Worm (Caenorhabditis elegans) whole organism, L4 larva: Measurements from ENCODE around the gene D2023.1.
A peak's percentile ranks its signal among the peaks of the same experiment; 100 is the strongest.

Source experiments
- F26F4.8 ChIP-seq: fragments of 200-800 bp; sonication (Bioruptor generic); conservative IDR thresholded peaks from 2 replicates; pipeline ENCODE4 v1.3.6; 2022; ENCODE audit warnings: missing genetic modification characterization, missing compliant biosample characterization
- F49E8.2 ChIP-seq: sonication (generic microtip); optimal IDR thresholded peaks from 2 replicates; lab custom pipeline; 2016; ENCODE audit warnings: missing compliant biosample characterization, mild to moderate bottlenecking, missing genetic modification characterization, borderline replicate concordance
- ZK337.2 ChIP-seq: fragments of 200-800 bp; sonication (Bioruptor generic); IDR thresholded peaks from 2 replicates; pipeline ENCODE4 v1.3.6; 2022; ENCODE audit warnings: missing genetic modification reagents, missing genetic modification characterization, missing compliant biosample characterization
- aha-1 ChIP-seq: fragments of 150-350 bp; peaks from one replicate; lab custom pipeline; 2014; ENCODE audit warnings: missing biosample characterization, missing genetic modification characterization
- arid-1 ChIP-seq: fragments of 200-800 bp; sonication (Bioruptor generic); conservative IDR thresholded peaks from 2 replicates; pipeline ENCODE4 v1.3.6; 2022; ENCODE audit warnings: missing genetic modification reagents, missing genetic modification characterization, missing compliant biosample characterization
- ceh-20 ChIP-seq: fragments of 200-800 bp; sonication (Bioruptor generic); IDR thresholded peaks from 2 replicates; pipeline ENCODE4 v1.3.6; 2022; ENCODE audit warnings: missing genetic modification reagents, missing genetic modification characterization, missing compliant biosample characterization
- ceh-62 ChIP-seq: sonication (generic microtip); optimal IDR thresholded peaks from 2 replicates; lab custom pipeline; 2017; ENCODE audit warnings: missing biosample characterization, missing genetic modification characterization
- ceh-82 ChIP-seq: sonication (generic microtip); optimal IDR thresholded peaks from 2 replicates; lab custom pipeline; 2017; ENCODE audit warnings: missing biosample characterization, missing genetic modification characterization
- daf-16 ChIP-seq, 3 experiments: sonication (generic microtip); optimal IDR thresholded peaks; 2 replicates each; lab custom pipeline; 2016 to 2017; ENCODE audit warnings: missing genetic modification characterization in 3 of 3, missing genetic modification reagents in 3 of 3, mild to moderate bottlenecking in 2 of 3, missing compliant biosample characterization in 2 of 3, missing biosample characterization in 1 of 3, moderate library complexity in 1 of 3
- dmd-6 ChIP-seq: fragments of 200-800 bp; sonication (Bioruptor generic); IDR thresholded peaks from 2 replicates; pipeline ENCODE4 v1.3.6; 2022; ENCODE audit warnings: missing genetic modification reagents, missing genetic modification characterization, missing compliant biosample characterization
- dmd-9 ChIP-seq: fragments of 200-800 bp; sonication (Bioruptor generic); IDR thresholded peaks from 2 replicates; pipeline ENCODE4 v1.3.6; 2022; ENCODE audit warnings: missing genetic modification reagents, missing genetic modification characterization, missing compliant biosample characterization
- dve-1 ChIP-seq: sonication (generic microtip); optimal IDR thresholded peaks from 2 replicates; lab custom pipeline; 2017; ENCODE audit warnings: antibody characterized with exemption, mild to moderate bottlenecking, missing genetic modification characterization, missing compliant biosample characterization; ENCODE audit not compliant: insufficient read depth
- fkh-10 ChIP-seq: fragments of 150-350 bp; optimal IDR thresholded peaks from 2 replicates; lab custom pipeline; 2014; ENCODE audit warnings: missing biosample characterization, missing genetic modification reagents, missing genetic modification characterization
- fos-1 ChIP-seq: fragments of 150-350 bp; optimal IDR thresholded peaks from 2 replicates; lab custom pipeline; 2014; ENCODE audit warnings: missing biosample characterization, missing genetic modification characterization
- hif-1 ChIP-seq, 2 experiments: sonication (generic microtip); optimal IDR thresholded peaks; 2 replicates each; lab custom pipeline; 2016 to 2017; ENCODE audit warnings: missing compliant biosample characterization in 2 of 2, missing genetic modification characterization in 2 of 2, missing genetic modification reagents in 2 of 2, missing genotype in 2 of 2, mild to moderate bottlenecking in 1 of 2
- hlh-11 ChIP-seq: fragments of 200-800 bp; sonication (Bioruptor generic); optimal IDR thresholded peaks from 2 replicates; lab custom pipeline; 2018; ENCODE audit warnings: mild to moderate bottlenecking, missing genetic modification characterization, missing compliant biosample characterization
- hlh-30 ChIP-seq: sonication (generic microtip); optimal IDR thresholded peaks from 2 replicates; lab custom pipeline; 2017; ENCODE audit warnings: antibody characterized with exemption, mild to moderate bottlenecking, missing genetic modification characterization, missing compliant biosample characterization; ENCODE audit not compliant: insufficient read depth
- hmg-1.1 ChIP-seq: fragments of 200-800 bp; sonication (Bioruptor generic); IDR thresholded peaks from 2 replicates; pipeline ENCODE4 v1.3.6; 2022; ENCODE audit warnings: missing genetic modification reagents, missing genetic modification characterization, missing compliant biosample characterization
- lin-15B ChIP-seq: fragments of 150-350 bp; sonication (generic microtip); optimal IDR thresholded peaks from 3 replicates; lab custom pipeline; 2014; ENCODE audit warnings: missing biosample characterization, missing genetic modification characterization
- lsy-2 ChIP-seq, 2 experiments: fragments of 150-350 bp in 1 of 2; sonication (generic microtip) in 1 of 2; optimal IDR thresholded peaks; 2 replicates each; lab custom pipeline; 2014 to 2017; ENCODE audit warnings: missing biosample characterization in 2 of 2, missing genetic modification characterization in 2 of 2
- madf-5 ChIP-seq, 2 experiments: fragments of 200-800 bp; sonication (Bioruptor generic); IDR thresholded peaks; 2 replicates each; pipeline ENCODE4 v1.3.6; 2022; ENCODE audit warnings: missing compliant biosample characterization in 2 of 2, missing genetic modification characterization in 2 of 2
- mdl-1 ChIP-seq, 2 experiments: fragments of 150-350 bp in 1 of 2; sonication (generic microtip) in 1 of 2; optimal IDR thresholded peaks; 2 replicates each; lab custom pipeline; 2014 to 2017; ENCODE audit warnings: missing biosample characterization in 2 of 2, missing genetic modification characterization in 2 of 2
- mdt-29 ChIP-seq: fragments of 200-800 bp; sonication (Bioruptor generic); IDR thresholded peaks from 2 replicates; pipeline ENCODE4 v1.3.6; 2022; ENCODE audit warnings: missing genetic modification reagents, missing genetic modification characterization, missing compliant biosample characterization
- mep-1 ChIP-seq: fragments of 150-350 bp; sonication (generic microtip); optimal IDR thresholded peaks from 3 replicates; lab custom pipeline; 2014; ENCODE audit warnings: missing biosample characterization, missing genetic modification characterization
- mes-2 ChIP-seq: sonication (generic microtip); optimal IDR thresholded peaks from 2 replicates; lab custom pipeline; 2016; ENCODE audit warnings: missing genotype, mild to moderate bottlenecking, missing genetic modification characterization, missing compliant biosample characterization; ENCODE audit not compliant: poor library complexity, severe bottlenecking
- mxl-3 ChIP-seq: fragments of 200-800 bp; sonication (Bioruptor generic); optimal IDR thresholded peaks from 2 replicates; lab custom pipeline; 2018; ENCODE audit warnings: mild to moderate bottlenecking, missing genetic modification characterization, missing compliant biosample characterization
- nhr-102 ChIP-seq: sonication (generic microtip); optimal IDR thresholded peaks from 2 replicates; lab custom pipeline; 2016; ENCODE audit warnings: mild to moderate bottlenecking, missing genetic modification characterization, moderate library complexity, missing compliant biosample characterization
- nhr-11 ChIP-seq: fragments of 150-350 bp; optimal IDR thresholded peaks from 2 replicates; lab custom pipeline; 2014; ENCODE audit warnings: missing biosample characterization, missing genetic modification characterization
- nhr-28 ChIP-seq: fragments of 150-350 bp; optimal IDR thresholded peaks from 2 replicates; lab custom pipeline; 2014; ENCODE audit warnings: missing biosample characterization, missing genetic modification characterization
- nhr-77 ChIP-seq: fragments of 150-350 bp; optimal IDR thresholded peaks from 2 replicates; lab custom pipeline; 2014; ENCODE audit warnings: missing biosample characterization, missing genetic modification characterization
- pqm-1 ChIP-seq: sonication (generic microtip); optimal IDR thresholded peaks from 2 replicates; lab custom pipeline; 2017; ENCODE audit warnings: missing biosample characterization, missing genetic modification characterization
- snpc-1.2 ChIP-seq: fragments of 200-800 bp; sonication (Bioruptor generic); IDR thresholded peaks from 2 replicates; pipeline ENCODE4 v1.3.6; 2022; ENCODE audit warnings: missing genetic modification reagents, missing genetic modification characterization, missing compliant biosample characterization
- spr-3 ChIP-seq: fragments of 200-800 bp; sonication (Bioruptor generic); optimal IDR thresholded peaks from 2 replicates; lab custom pipeline; 2018; ENCODE audit warnings: mild to moderate bottlenecking, missing genetic modification characterization, missing compliant biosample characterization
- tra-1 ChIP-seq: fragments of 200-800 bp; sonication (Bioruptor generic); IDR thresholded peaks from 2 replicates; pipeline ENCODE4 v1.3.6; 2022; ENCODE audit warnings: missing genetic modification reagents, missing genetic modification characterization, missing compliant biosample characterization
- unc-130 ChIP-seq: sonication (generic microtip); optimal IDR thresholded peaks from 2 replicates; lab custom pipeline; 2016; ENCODE audit warnings: missing genetic modification reagents, missing genetic modification characterization, missing compliant biosample characterization
- unc-62 ChIP-seq, 3 experiments: fragments of 150-350 bp in 1 of 3; sonication (generic microtip); optimal IDR thresholded peaks in 2 of 3; peaks in 1 of 3; 1 replicate in 1 of 3; 2 replicates in 2 of 3; lab custom pipeline; 2014 to 2017; ENCODE audit warnings: missing biosample characterization in 3 of 3, missing genetic modification characterization in 3 of 3, missing genetic modification reagents in 3 of 3, missing genotype in 1 of 3
- ztf-7 ChIP-seq: fragments of 150-350 bp; optimal IDR thresholded peaks from 2 replicates; lab custom pipeline; 2014; ENCODE audit warnings: missing biosample characterization, missing genetic modification characterization

Gene D2023.1

ce11 chrV:11776538-11776937 is 12.8 kb upstream of the D2023.1 start, which contains the start of gene F55A11.6:
F55A11.6 (plus strand) TSS chrV:11776838.
- TF ChIP-seq dmd-9 (GFP tag; lab: Robert Waterston, UW) = no peak
- no peak for TF ChIP-seq F26F4.8 (GFP tag; lab: Robert Waterston, UW)
- TF ChIP-seq ceh-62 (tag; lab: Kevin White, UChicago) = no peak
- no peak for TF ChIP-seq madf-5 (GFP tag; IDR thresholded peaks at IDR 0.05; lab: Robert Waterston, UW)
- no peak for TF ChIP-seq tra-1
- no peak for TF ChIP-seq spr-3
- TF ChIP-seq nhr-77 (tag; lab: Kevin White, UChicago) = no peak
- TF ChIP-seq hmg-1.1 (GFP tag; lab: Robert Waterston, UW) = no peak
- TF ChIP-seq mdt-29 (GFP tag; lab: Robert Waterston, UW) = no peak
- TF ChIP-seq F49E8.2 (tag; lab: Kevin White, UChicago) = no peak
- no peak for TF ChIP-seq nhr-102 (tag; lab: Kevin White, UChicago)
- TF ChIP-seq, all 104 proteins: peak for 0

DNA sequence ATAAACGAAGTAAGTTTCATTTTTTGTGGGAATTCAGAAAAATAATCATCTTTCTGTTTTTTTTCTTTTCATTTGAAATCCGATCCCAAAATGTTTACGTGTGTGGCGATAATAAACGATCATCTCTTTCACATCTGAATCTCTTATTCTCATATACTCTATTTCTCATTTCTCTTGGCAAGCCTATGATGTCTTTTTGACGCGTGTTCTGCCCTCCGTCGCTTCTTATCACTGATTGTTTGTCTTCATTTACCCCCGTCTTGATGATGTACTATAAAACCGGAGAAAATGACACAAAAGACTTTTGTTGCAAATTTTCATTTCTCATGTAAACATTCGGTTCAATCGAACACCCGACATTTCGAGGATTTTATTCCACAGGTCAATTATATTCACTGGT is 11.5 kb upstream of the D2023.1 start:
- no peak for TF ChIP-seq unc-130 (GFP tag; lab: Kevin White, UChicago)
- TF ChIP-seq pqm-1 (tag; lab: Kevin White, UChicago) = peak; percentile 72
- peak; percentile 75 for TF ChIP-seq dve-1 (tag; lab: Kevin White, UChicago)
- TF ChIP-seq dmd-6 = peak; percentile 58
- TF ChIP-seq mdl-1 (tag; optimal IDR thresholded peaks at IDR 0.05; lab: Kevin White, UChicago) = peak in 1 of 2 experiments; percentile 14
- peak; percentile 33 for TF ChIP-seq mes-2 (tag; lab: Kevin White, UChicago)
- TF ChIP-seq hlh-11 (tag; lab: Kevin White, UChicago) = peak; percentile 66
- peak in 1 of 2 experiments; percentile 30 for TF ChIP-seq lsy-2 (tag; optimal IDR thresholded peaks at IDR 0.05; lab: Kevin White, UChicago)
- 0 out of 2 replicates have a peak, but pooled peaks have one; percentile 31 for TF ChIP-seq tra-1
- peak; percentile 71 for TF ChIP-seq nhr-28
- peak; percentile 44 for TF ChIP-seq mep-1
- TF ChIP-seq nhr-11 (tag; lab: Kevin White, UChicago) = peak; percentile 14
- TF ChIP-seq fos-1 (tag; lab: Kevin White, UChicago) = no peak
- TF ChIP-seq hlh-30 = peak; percentile 32
- TF ChIP-seq ztf-7 = no peak
- TF ChIP-seq mxl-3 (GFP tag; lab: Kevin White, UChicago) = peak; percentile 61
- TF ChIP-seq ZK337.2 (GFP tag; lab: Robert Waterston, UW) = no peak
- TF ChIP-seq daf-16 (GFP tag; optimal IDR thresholded peaks at IDR 0.05; lab: Kevin White, UChicago) = peak in 1 of 2 experiments; percentile 71
- TF ChIP-seq daf-16 (tag; optimal IDR thresholded peaks at IDR 0.05; lab: Kevin White, UChicago) = peak; percentile 77

DNA sequence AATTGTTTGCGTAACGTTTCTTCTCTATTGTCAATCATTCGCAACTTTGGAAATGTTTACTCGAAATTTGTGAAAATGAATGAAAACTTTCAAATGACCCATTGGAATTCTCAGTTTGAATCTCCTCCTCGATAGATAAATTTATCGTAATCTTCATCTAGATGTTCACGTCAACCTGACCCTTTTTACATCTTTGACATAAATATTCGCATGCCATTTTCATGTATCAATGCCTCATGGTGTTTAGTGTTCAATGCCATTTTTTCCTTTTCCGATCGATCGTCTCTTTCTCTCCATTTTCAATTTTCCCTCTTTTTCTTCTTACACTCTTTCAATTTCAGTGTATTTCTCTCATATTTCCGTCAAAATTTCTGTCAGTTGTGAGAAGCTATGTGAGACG is 10.0 kb upstream of the D2023.1 start:
- TF ChIP-seq hlh-30 = peak; percentile 6
- no peak for TF ChIP-seq hif-1 (tag; optimal IDR thresholded peaks at IDR 0.05; lab: Kevin White, UChicago)
- TF ChIP-seq ZK337.2 (GFP tag; lab: Robert Waterston, UW) = no peak
- TF ChIP-seq, all 104 proteins: peak for 1

DNA sequence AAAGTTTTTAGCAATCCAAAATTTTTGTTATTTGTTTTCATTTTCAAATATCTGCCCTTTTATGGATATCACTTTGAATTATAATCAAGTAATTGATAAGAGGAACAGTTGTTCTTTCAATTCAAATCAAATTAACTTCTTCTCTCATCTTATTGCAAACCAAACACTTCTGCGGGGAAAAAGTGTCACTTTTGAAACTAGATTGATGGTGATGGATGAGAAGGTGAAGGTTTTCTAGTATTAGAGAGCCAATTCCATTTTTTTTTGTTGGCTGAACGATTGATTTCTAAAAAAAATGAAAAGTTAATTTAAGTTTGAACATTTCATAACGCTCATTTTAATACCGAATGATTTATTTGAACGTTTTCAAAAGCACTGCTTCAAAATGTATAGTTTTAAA is 9.5 kb upstream of the D2023.1 start:
- TF ChIP-seq nhr-28 (peak; percentile 15), F26F4.8 (GFP tag; lab: Robert Waterston, UW) (no peak), ceh-82 (tag; lab: Kevin White, UChicago) (no peak), unc-62 (GFP tag; optimal IDR thresholded peaks at IDR 0.05 in 1 of 2; lab: Kevin White, UChicago) (peak in 1 of 2 experiments; percentile 97), unc-62 (tag; optimal IDR thresholded peaks at IDR 0.05; lab: Kevin White, UChicago) (no peak), madf-5 (GFP tag; IDR thresholded peaks at IDR 0.05; lab: Robert Waterston, UW) (no peak), arid-1 (GFP tag; lab: Robert Waterston, UW) (no peak), snpc-1.2 (GFP tag; lab: Robert Waterston, UW) (no peak), fkh-10 (GFP tag; lab: Kevin White, UChicago) (no peak), dmd-9 (GFP tag; lab: Robert Waterston, UW) (no peak), aha-1 (tag; lab: Kevin White, UChicago) (no peak), nhr-77 (tag; lab: Kevin White, UChicago) (no peak), mes-2 (tag; lab: Kevin White, UChicago) (no peak), lsy-2 (tag; optimal IDR thresholded peaks at IDR 0.05; lab: Kevin White, UChicago) (peak in 1 of 2 experiments; percentile 19), lin-15B (tag; lab: Kevin White, UChicago) (no peak), hmg-1.1 (GFP tag; lab: Robert Waterston, UW) (no peak), ceh-20 (GFP tag; lab: Robert Waterston, UW) (0 out of 2 replicates have a peak, but pooled peaks have one; percentile 57)
